Worm (Caenorhabditis elegans): ENCODE results near the gene rip-1.
A peak's percentile ranks its signal among the peaks of the same experiment; 100 is the strongest.

Gene rip-1

ce11 chrIII:10241332-10241829 lies 17.2 kb downstream of the rip-1 start (continued):
- TF ChIP-seq egl-27 (tag; optimal IDR thresholded peaks at IDR 0.05) (no peak), unc-62 (GFP tag; optimal IDR thresholded peaks at IDR 0.05) (no peak), blmp-1 (tag; optimal IDR thresholded peaks at IDR 0.05) (peak; percentile 22)

- TF ChIP-seq tlp-1 (tag; optimal IDR thresholded peaks at IDR 0.05) (no peak), fkh-10 (GFP tag; optimal IDR thresholded peaks at IDR 0.05) (no peak), lin-13 (GFP tag; optimal IDR thresholded peaks at IDR 0.05) (no peak), nhr-77 (tag; optimal IDR thresholded peaks at IDR 0.05) (no peak), Y116A8C.19 (tag; optimal IDR thresholded peaks at IDR 0.05; ENCODE audit: borderline replicate concordance) (no peak), blmp-1 (tag; optimal IDR thresholded peaks at IDR 0.05) (no peak), xbp-1 (tag; optimal IDR thresholded peaks at IDR 0.05) (no peak), ets-5 (GFP tag; IDR thresholded peaks at IDR 0.05) (no peak), hpl-2 (GFP tag; optimal IDR thresholded peaks at IDR 0.05) (no peak), aha-1 (tag; optimal IDR thresholded peaks at IDR 0.05) (no peak), alr-1 (tag; optimal IDR thresholded peaks at IDR 0.05; ENCODE audit: borderline replicate concordance) (no peak), dpl-1 (GFP tag; optimal IDR thresholded peaks at IDR 0.05) (no peak), ceh-88 (GFP tag; IDR thresholded peaks at IDR 0.05) (no peak), nhr-28 (tag; optimal IDR thresholded peaks at IDR 0.05) (no peak), F16B12.6 (tag; optimal IDR thresholded peaks at IDR 0.05) (no peak)
These were observed 18.5 kb downstream of the rip-1 start for ce11 chrIII:10240073-10240472.

- TF ChIP-seq nhr-20 (tag; optimal IDR thresholded peaks at IDR 0.05) = peak; percentile 9
- no peak for TF ChIP-seq sup-37 (GFP tag; optimal IDR thresholded peaks at IDR 0.05)
- TF ChIP-seq nhr-76 (tag; optimal IDR thresholded peaks at IDR 0.05) = no peak
- no peak for TF ChIP-seq fkh-4 (tag; optimal IDR thresholded peaks at IDR 0.05; ENCODE audit: borderline replicate concordance)
- peak; percentile 16 for TF ChIP-seq lin-14 (GFP tag; optimal IDR thresholded peaks at IDR 0.05)
- no peak for TF ChIP-seq ztf-11 (tag; optimal IDR thresholded peaks at IDR 0.05)
- TF ChIP-seq tbx-2 (tag; optimal IDR thresholded peaks at IDR 0.05) = no peak
- TF ChIP-seq blmp-1 (tag; optimal IDR thresholded peaks at IDR 0.05) = peak; percentile 92
- peak in 1 of 2 experiments; percentile 5 for TF ChIP-seq lin-35 (GFP tag; optimal IDR thresholded peaks at IDR 0.05)
- no peak for TF ChIP-seq vab-15 (tag; optimal IDR thresholded peaks at IDR 0.05)
- no peak for TF ChIP-seq pax-3 (tag; optimal IDR thresholded peaks at IDR 0.05)
- TF ChIP-seq nhr-19 (GFP tag; conservative IDR thresholded peaks at IDR 0.05) = no peak
- no peak for TF ChIP-seq nhr-12 (tag; optimal IDR thresholded peaks at IDR 0.05)
- TF ChIP-seq efl-3 (GFP tag; optimal IDR thresholded peaks at IDR 0.05) = no peak
- TF ChIP-seq nhr-71 (tag; optimal IDR thresholded peaks at IDR 0.05) = peak; percentile 10
- no peak for TF ChIP-seq C04F5.9 (tag; optimal IDR thresholded peaks at IDR 0.05)
- TF ChIP-seq ceh-63 (GFP tag; optimal IDR thresholded peaks at IDR 0.05) = no peak
- TF ChIP-seq nhr-84 (tag; optimal IDR thresholded peaks at IDR 0.05) = no peak
- TF ChIP-seq nhr-85 (tag) = peak; percentile 71
- peak; percentile 26 for TF ChIP-seq snu-23 (GFP tag; optimal IDR thresholded peaks at IDR 0.05)
- TF ChIP-seq efl-1 (optimal IDR thresholded peaks at IDR 0.05) = no peak
- TF ChIP-seq efl-1 (GFP tag; optimal IDR thresholded peaks at IDR 0.05 in 1 of 2) = no peak
- no peak for TF ChIP-seq lin-13 (GFP tag; optimal IDR thresholded peaks at IDR 0.05)
- peak in 1 of 6 experiments; percentile 78 for TF ChIP-seq elt-3 (tag; optimal IDR thresholded peaks at IDR 0.05)
- no peak for TF ChIP-seq Y116A8C.19 (tag; optimal IDR thresholded peaks at IDR 0.05; ENCODE audit: borderline replicate concordance)
These were observed 19.9 kb downstream of the rip-1 start, which contains the start of gene Y70G10A.3 for ce11 chrIII:10238448-10239154. TSS of gene Y70G10A.3 (plus strand) at chrIII:10239104.
